Fruit fly (Drosophila melanogaster) whole organism: Measurements from ENCODE around the gene OtopLa.

Source experiments
- CG8478 ChIP-seq: fragments of >200 bp; optimal IDR thresholded peaks from 2 replicates; lab custom pipeline; 2018; ENCODE audit warnings: inconsistent platforms
- pan ChIP-seq: fragments of >200 bp; optimal IDR thresholded peaks from 2 replicates; lab custom pipeline; 2017

DNA sequence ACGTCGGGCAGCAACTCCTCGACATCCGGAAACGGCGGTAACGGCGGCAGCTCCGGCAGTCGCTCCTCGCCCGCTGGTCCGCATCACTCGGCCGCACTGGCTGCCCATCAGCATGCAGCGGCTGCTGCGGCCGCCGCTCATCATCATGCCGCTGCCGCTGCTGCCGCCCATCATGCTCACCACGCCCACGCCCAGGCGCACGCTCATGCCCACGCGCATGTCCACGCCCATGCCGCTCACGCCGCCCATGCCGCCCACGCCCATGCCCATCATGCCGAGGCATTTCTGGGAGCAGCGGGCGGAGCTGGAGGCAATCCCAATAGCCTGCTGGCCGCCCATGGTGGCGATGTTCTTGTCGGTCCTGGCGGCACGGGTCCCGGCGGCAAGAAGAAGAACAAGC, 42.0 kb downstream of the OtopLa start:
- TF ChIP-seq CG8478 (lab: Kevin White, UChicago) (no peak), pan (lab: Kevin White, UChicago) (no peak)
